Worm (Caenorhabditis elegans) whole organism, L4 larva: Measurements from ENCODE around the gene cpf-2.

Experiments
- D1046.2 ChIP-seq: fragments of 200-800 bp; sonication (Bioruptor generic); IDR thresholded peaks from 2 replicates; pipeline ENCODE4 v1.3.6; 2022; ENCODE audit warnings: missing genetic modification characterization, missing compliant biosample characterization
- T26A8.4 ChIP-seq: fragments of 200-800 bp; sonication (Bioruptor generic); IDR thresholded peaks from 2 replicates; pipeline ENCODE4 v1.3.6; 2022; ENCODE audit warnings: missing genetic modification characterization, missing compliant biosample characterization
- Y5F2A.4 ChIP-seq: fragments of 200-800 bp; sonication (Bioruptor generic); optimal IDR thresholded peaks from 2 replicates; lab custom pipeline; 2018; ENCODE audit warnings: mild to moderate bottlenecking, missing genetic modification characterization, missing compliant biosample characterization
- Y75B8A.6 ChIP-seq: fragments of 200-800 bp; sonication (Bioruptor generic); IDR thresholded peaks from 2 replicates; pipeline ENCODE4 v1.3.6; 2022; ENCODE audit warnings: missing genetic modification reagents, missing genetic modification characterization, missing compliant biosample characterization
- aha-1 ChIP-seq: fragments of 150-350 bp; peaks from one replicate; lab custom pipeline; 2014; ENCODE audit warnings: missing biosample characterization, missing genetic modification characterization
- ceh-32 ChIP-seq: sonication (generic microtip); optimal IDR thresholded peaks from 2 replicates; lab custom pipeline; 2016; ENCODE audit warnings: mild to moderate bottlenecking, missing genetic modification characterization, missing compliant biosample characterization; ENCODE audit not compliant: poor library complexity
- ceh-44 ChIP-seq: fragments of 200-800 bp; sonication (Bioruptor generic); IDR thresholded peaks from 2 replicates; pipeline ENCODE4 v1.3.6; 2022; ENCODE audit warnings: missing genetic modification reagents, missing genetic modification characterization, missing compliant biosample characterization
- daf-16 ChIP-seq, 3 experiments: sonication (generic microtip); optimal IDR thresholded peaks; 2 replicates each; lab custom pipeline; 2016 to 2017; ENCODE audit warnings: missing genetic modification characterization in 3 of 3, missing genetic modification reagents in 3 of 3, mild to moderate bottlenecking in 2 of 3, missing compliant biosample characterization in 2 of 3, missing biosample characterization in 1 of 3, moderate library complexity in 1 of 3
- dmd-8 ChIP-seq: fragments of 200-800 bp; sonication (Bioruptor generic); IDR thresholded peaks from 2 replicates; pipeline ENCODE4 v1.3.6; 2022; ENCODE audit warnings: missing genetic modification characterization, missing compliant biosample characterization
- dmd-9 ChIP-seq: fragments of 200-800 bp; sonication (Bioruptor generic); IDR thresholded peaks from 2 replicates; pipeline ENCODE4 v1.3.6; 2022; ENCODE audit warnings: missing genetic modification reagents, missing genetic modification characterization, missing compliant biosample characterization
- dpl-1 ChIP-seq: fragments of 150-350 bp; optimal IDR thresholded peaks from 2 replicates; lab custom pipeline; 2014; ENCODE audit warnings: missing biosample characterization, missing genetic modification reagents, missing genetic modification characterization
- dve-1 ChIP-seq: sonication (generic microtip); optimal IDR thresholded peaks from 2 replicates; lab custom pipeline; 2017; ENCODE audit warnings: antibody characterized with exemption, mild to moderate bottlenecking, missing genetic modification characterization, missing compliant biosample characterization; ENCODE audit not compliant: insufficient read depth
- fos-1 ChIP-seq: fragments of 150-350 bp; optimal IDR thresholded peaks from 2 replicates; lab custom pipeline; 2014; ENCODE audit warnings: missing biosample characterization, missing genetic modification characterization
- hlh-11 ChIP-seq: fragments of 200-800 bp; sonication (Bioruptor generic); optimal IDR thresholded peaks from 2 replicates; lab custom pipeline; 2018; ENCODE audit warnings: mild to moderate bottlenecking, missing genetic modification characterization, missing compliant biosample characterization
- hlh-30 ChIP-seq: sonication (generic microtip); optimal IDR thresholded peaks from 2 replicates; lab custom pipeline; 2017; ENCODE audit warnings: antibody characterized with exemption, mild to moderate bottlenecking, missing genetic modification characterization, missing compliant biosample characterization; ENCODE audit not compliant: insufficient read depth
- hmg-1.1 ChIP-seq: fragments of 200-800 bp; sonication (Bioruptor generic); IDR thresholded peaks from 2 replicates; pipeline ENCODE4 v1.3.6; 2022; ENCODE audit warnings: missing genetic modification reagents, missing genetic modification characterization, missing compliant biosample characterization
- lim-7 ChIP-seq: fragments of 200-800 bp; sonication (Bioruptor generic); IDR thresholded peaks from 2 replicates; pipeline ENCODE4 v1.3.6; 2022; ENCODE audit warnings: missing genetic modification characterization, missing compliant biosample characterization
- lin-13 ChIP-seq: fragments of 150-350 bp; optimal IDR thresholded peaks from 2 replicates; lab custom pipeline; 2014; ENCODE audit warnings: missing biosample characterization, missing genetic modification reagents, missing genetic modification characterization
- lin-38 ChIP-seq: fragments of 200-800 bp; sonication (Bioruptor generic); IDR thresholded peaks from 2 replicates; pipeline ENCODE4 v1.3.6; 2022; ENCODE audit warnings: missing genetic modification reagents, missing genetic modification characterization, missing compliant biosample characterization
- lir-3 ChIP-seq: sonication (generic microtip); optimal IDR thresholded peaks from 2 replicates; lab custom pipeline; 2016; ENCODE audit warnings: mild to moderate bottlenecking, missing genetic modification characterization, missing compliant biosample characterization
- lsy-2 ChIP-seq, 2 experiments: fragments of 150-350 bp in 1 of 2; sonication (generic microtip) in 1 of 2; optimal IDR thresholded peaks; 2 replicates each; lab custom pipeline; 2014 to 2017; ENCODE audit warnings: missing biosample characterization in 2 of 2, missing genetic modification characterization in 2 of 2
- madf-9 ChIP-seq: fragments of 200-800 bp; sonication (Bioruptor generic); conservative IDR thresholded peaks from 2 replicates; pipeline ENCODE4 v1.3.6; 2022; ENCODE audit warnings: missing genetic modification reagents, missing genetic modification characterization, missing compliant biosample characterization
- mep-1 ChIP-seq: fragments of 150-350 bp; sonication (generic microtip); optimal IDR thresholded peaks from 3 replicates; lab custom pipeline; 2014; ENCODE audit warnings: missing biosample characterization, missing genetic modification characterization
- nhr-11 ChIP-seq: fragments of 150-350 bp; optimal IDR thresholded peaks from 2 replicates; lab custom pipeline; 2014; ENCODE audit warnings: missing biosample characterization, missing genetic modification characterization
- nhr-28 ChIP-seq: fragments of 150-350 bp; optimal IDR thresholded peaks from 2 replicates; lab custom pipeline; 2014; ENCODE audit warnings: missing biosample characterization, missing genetic modification characterization
- nhr-48 ChIP-seq: sonication (generic microtip); optimal IDR thresholded peaks from 2 replicates; lab custom pipeline; 2016; ENCODE audit warnings: mild to moderate bottlenecking, missing genetic modification characterization, missing compliant biosample characterization
- nhr-77 ChIP-seq: fragments of 150-350 bp; optimal IDR thresholded peaks from 2 replicates; lab custom pipeline; 2014; ENCODE audit warnings: missing biosample characterization, missing genetic modification characterization
- set-16 ChIP-seq: fragments of 200-800 bp; sonication (Bioruptor generic); IDR thresholded peaks from 2 replicates; pipeline ENCODE4 v1.3.6; 2022; ENCODE audit warnings: missing genetic modification reagents, missing genetic modification characterization, missing compliant biosample characterization
- snpc-1.2 ChIP-seq: fragments of 200-800 bp; sonication (Bioruptor generic); IDR thresholded peaks from 2 replicates; pipeline ENCODE4 v1.3.6; 2022; ENCODE audit warnings: missing genetic modification reagents, missing genetic modification characterization, missing compliant biosample characterization
- snpc-4 ChIP-seq: fragments of 150-350 bp; optimal IDR thresholded peaks from 2 replicates; lab custom pipeline; 2014; ENCODE audit warnings: missing biosample characterization, missing genetic modification characterization
- spr-1 ChIP-seq: sonication (generic microtip); optimal IDR thresholded peaks from 2 replicates; lab custom pipeline; 2016; ENCODE audit warnings: mild to moderate bottlenecking, missing genetic modification characterization, missing compliant biosample characterization
- tra-1 ChIP-seq: fragments of 200-800 bp; sonication (Bioruptor generic); IDR thresholded peaks from 2 replicates; pipeline ENCODE4 v1.3.6; 2022; ENCODE audit warnings: missing genetic modification reagents, missing genetic modification characterization, missing compliant biosample characterization
- unc-62 ChIP-seq, 3 experiments: fragments of 150-350 bp in 1 of 3; sonication (generic microtip); optimal IDR thresholded peaks in 2 of 3; peaks in 1 of 3; 1 replicate in 1 of 3; 2 replicates in 2 of 3; lab custom pipeline; 2014 to 2017; ENCODE audit warnings: missing biosample characterization in 3 of 3, missing genetic modification characterization in 3 of 3, missing genetic modification reagents in 3 of 3, missing genotype in 1 of 3
- zfp-2 ChIP-seq: sonication (generic microtip); optimal IDR thresholded peaks from 2 replicates; lab custom pipeline; 2016; ENCODE audit warnings: mild to moderate bottlenecking, missing genetic modification characterization, missing compliant biosample characterization

Gene cpf-2

ce11 chrIII:13268856-13269255 lies at the start of gene cpf-2 (continued):
- peak; percentile 65 for TF ChIP-seq spr-1 (tag; lab: Kevin White, UChicago)
- TF ChIP-seq ceh-44 (GFP tag; lab: Robert Waterston, UW): no peak
- TF ChIP-seq lir-3 (tag; lab: Kevin White, UChicago): no peak

DNA sequence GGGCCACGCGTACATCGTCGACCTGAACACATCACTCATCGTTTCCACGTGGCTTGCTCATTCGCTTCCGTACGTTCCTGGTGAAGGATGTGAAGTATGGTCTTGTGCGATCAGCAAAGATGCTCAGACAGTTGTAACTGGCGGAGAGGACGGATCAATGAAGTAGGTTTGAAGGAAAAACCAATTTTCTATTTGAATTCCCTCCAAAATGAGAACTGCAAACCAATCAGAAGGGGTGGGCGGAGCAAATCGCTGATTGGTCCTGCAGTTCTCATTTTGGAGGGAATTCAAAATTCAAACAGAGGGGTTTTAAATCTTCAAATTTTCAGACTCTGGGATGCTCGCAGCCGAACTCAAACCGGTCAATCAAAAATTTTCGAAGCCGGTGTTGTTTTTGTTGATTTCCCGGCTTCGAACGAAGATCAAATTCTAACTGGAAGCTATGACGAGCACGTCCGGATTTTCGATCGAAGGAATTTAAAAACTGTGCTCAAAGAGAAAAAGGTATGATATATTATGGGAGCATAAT lies 48.8 kb upstream of the cpf-2 start:
- TF ChIP-seq dmd-9: no peak
- peak; percentile 95 for TF ChIP-seq aha-1
- TF ChIP-seq madf-9 (GFP tag; lab: Robert Waterston, UW): no peak
- TF ChIP-seq T26A8.4 (GFP tag; lab: Robert Waterston, UW): no peak
- TF ChIP-seq daf-16 (GFP tag; optimal IDR thresholded peaks at IDR 0.05; lab: Kevin White, UChicago): no peak
- no peak for TF ChIP-seq daf-16 (tag; optimal IDR thresholded peaks at IDR 0.05; lab: Kevin White, UChicago)
- no peak for TF ChIP-seq hmg-1.1 (GFP tag; lab: Robert Waterston, UW)

ce11 chrIII:13316935-13317334 lies 48.3 kb upstream of the cpf-2 start:
- TF ChIP-seq D1046.2 (GFP tag; lab: Robert Waterston, UW): 0 out of 2 replicates have a peak, but pooled peaks have one; percentile 9
- TF ChIP-seq spr-1 (tag; lab: Kevin White, UChicago): no peak

ce11 chrIII:13315071-13315470 lies 46.4 kb upstream of the cpf-2 start, which contains the start of gene dph-7:
Gene dph-7 (plus strand): TSS chrIII:13315123.
- TF ChIP-seq unc-62 (GFP tag; optimal IDR thresholded peaks at IDR 0.05 in 1 of 2; lab: Kevin White, UChicago): peak in 1 of 2 experiments; percentile 91
- TF ChIP-seq unc-62 (tag; optimal IDR thresholded peaks at IDR 0.05; lab: Kevin White, UChicago): no peak
- TF ChIP-seq lin-13: no peak

DNA sequence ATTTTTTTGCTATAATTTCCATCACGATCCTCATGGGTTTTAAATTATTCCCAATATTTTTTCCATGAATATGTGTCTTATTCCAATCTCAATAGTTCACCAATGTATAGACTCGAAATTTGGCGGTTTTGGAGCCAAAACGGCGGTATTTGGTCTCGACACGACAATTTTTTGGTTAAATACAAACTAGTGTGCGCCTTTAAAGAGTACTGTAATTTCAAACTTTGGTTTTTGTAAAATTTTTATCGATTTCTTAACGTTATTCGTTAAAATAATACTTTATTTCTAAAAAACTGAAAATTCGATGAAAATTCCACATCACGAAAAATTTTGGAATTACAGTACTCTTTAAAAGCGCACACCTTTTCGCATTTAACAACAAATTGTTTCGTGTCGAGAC lies 46.0 kb upstream of the cpf-2 start:
- TF ChIP-seq tra-1 (GFP tag; lab: Robert Waterston, UW): no peak
- no peak for TF ChIP-seq snpc-4 (tag; lab: Kevin White, UChicago)
- no peak for TF ChIP-seq fos-1 (tag; lab: Kevin White, UChicago)
- TF ChIP-seq snpc-1.2 (GFP tag; lab: Robert Waterston, UW): no peak
- TF ChIP-seq ceh-32 (tag; lab: Kevin White, UChicago): no peak
- TF ChIP-seq unc-62 (GFP tag; optimal IDR thresholded peaks at IDR 0.05 in 1 of 2; lab: Kevin White, UChicago): no peak
- no peak for TF ChIP-seq unc-62 (tag; optimal IDR thresholded peaks at IDR 0.05; lab: Kevin White, UChicago)
- no peak for TF ChIP-seq lin-38 (GFP tag; lab: Robert Waterston, UW)
- TF ChIP-seq spr-1 (tag; lab: Kevin White, UChicago): no peak
- TF ChIP-seq dpl-1: no peak

ce11 chrIII:13313788-13314187 lies 45.1 kb upstream of the cpf-2 start, which contains the start of gene Y43F4B.10:
Gene Y43F4B.10 (plus strand): TSS chrIII:13314068.
- TF ChIP-seq nhr-11 (tag; lab: Kevin White, UChicago): no peak
- no peak for TF ChIP-seq nhr-48 (tag; lab: Kevin White, UChicago)
- TF ChIP-seq Y75B8A.6 (GFP tag; lab: Robert Waterston, UW): no peak
- peak in 1 of 2 experiments; percentile 55 for TF ChIP-seq lsy-2 (tag; optimal IDR thresholded peaks at IDR 0.05; lab: Kevin White, UChicago)
- TF ChIP-seq dmd-8 (GFP tag; lab: Robert Waterston, UW): no peak
- no peak for TF ChIP-seq spr-1 (tag; lab: Kevin White, UChicago)
- no peak for TF ChIP-seq nhr-77 (tag; lab: Kevin White, UChicago)
- peak; percentile 11 for TF ChIP-seq nhr-28 (tag; lab: Kevin White, UChicago)
- no peak for TF ChIP-seq hlh-11 (tag; lab: Kevin White, UChicago)
- peak; percentile 65 for TF ChIP-seq lin-38 (GFP tag; lab: Robert Waterston, UW)
- peak; percentile 54 for TF ChIP-seq dpl-1
- no peak for TF ChIP-seq Y5F2A.4 (GFP tag; lab: Kevin White, UChicago)
- peak; percentile 27 for TF ChIP-seq hlh-30
- TF ChIP-seq lim-7 (GFP tag; lab: Robert Waterston, UW): no peak
- peak; percentile 8 for TF ChIP-seq dve-1 (tag; lab: Kevin White, UChicago)
- TF ChIP-seq zfp-2 (tag; lab: Kevin White, UChicago): no peak
- TF ChIP-seq mep-1 (tag; lab: Kevin White, UChicago): peak; percentile 7
- no peak for TF ChIP-seq set-16 (GFP tag; lab: Robert Waterston, UW)
- TF ChIP-seq, all 104 proteins: peak for 7
